Worm (Caenorhabditis elegans) whole organism, mixed stage, embryonic: ENCODE results near the gene F08C6.5.

Experiments used
- cnd-1 ChIP-seq: fragments of 200-800 bp; sonication (Bioruptor generic); optimal IDR thresholded peaks from 2 replicates; lab custom pipeline; 2018; ENCODE audit warnings: mild to moderate bottlenecking, missing genetic modification characterization, missing compliant biosample characterization
- elt-1 ChIP-seq: sonication (generic microtip); optimal IDR thresholded peaks from 2 replicates; lab custom pipeline; 2017; ENCODE audit warnings: missing genetic modification characterization, mild to moderate bottlenecking, missing compliant biosample characterization, antibody characterized with exemption, moderate library complexity, borderline replicate concordance; ENCODE audit not compliant: insufficient read depth
- lin-13 ChIP-seq: fragments of 150-350 bp; optimal IDR thresholded peaks from 2 replicates; lab custom pipeline; 2014; ENCODE audit warnings: missing biosample characterization, missing genetic modification characterization
- lin-32 ChIP-seq: fragments of 200-800 bp; sonication (Bioruptor generic); optimal IDR thresholded peaks from 2 replicates; lab custom pipeline; 2018; ENCODE audit warnings: mild to moderate bottlenecking, missing genetic modification characterization, missing compliant biosample characterization
- mab-5 ChIP-seq: fragments of 150-350 bp; optimal IDR thresholded peaks from 2 replicates; lab custom pipeline; 2014; ENCODE audit warnings: missing biosample characterization, missing genetic modification characterization
- mep-1 ChIP-seq: fragments of 150-350 bp; optimal IDR thresholded peaks from 2 replicates; lab custom pipeline; 2017; ENCODE audit warnings: missing biosample characterization, missing genetic modification reagents, missing genetic modification characterization, inconsistent platforms
- mls-2 ChIP-seq: sonication (generic microtip); optimal IDR thresholded peaks from 2 replicates; lab custom pipeline; 2016; ENCODE audit warnings: mild to moderate bottlenecking, missing genetic modification characterization, moderate library complexity, missing compliant biosample characterization
- nhr-12 ChIP-seq: fragments of 150-350 bp; optimal IDR thresholded peaks from 2 replicates; lab custom pipeline; 2014; ENCODE audit warnings: missing biosample characterization, missing genetic modification characterization
- nhr-237 ChIP-seq: fragments of 150-350 bp; optimal IDR thresholded peaks from 2 replicates; lab custom pipeline; 2014; ENCODE audit warnings: missing biosample characterization, missing genetic modification characterization
- nhr-28 ChIP-seq: fragments of 150-350 bp; optimal IDR thresholded peaks from 2 replicates; lab custom pipeline; 2014; ENCODE audit warnings: missing biosample characterization, missing genetic modification characterization
- nhr-76 ChIP-seq: sonication (generic microtip); optimal IDR thresholded peaks from 2 replicates; lab custom pipeline; 2017; ENCODE audit warnings: missing biosample characterization, missing genetic modification characterization
- sptf-1 ChIP-seq: sonication (generic microtip); optimal IDR thresholded peaks from 2 replicates; lab custom pipeline; 2017; ENCODE audit warnings: mild to moderate bottlenecking, missing genetic modification characterization, moderate library complexity, missing compliant biosample characterization
- unc-62 ChIP-seq: fragments of 150-350 bp; optimal IDR thresholded peaks from 2 replicates; lab custom pipeline; 2014; ENCODE audit warnings: missing biosample characterization, missing genetic modification reagents, missing genetic modification characterization
- ztf-11 ChIP-seq: fragments of 150-350 bp; optimal IDR thresholded peaks from 2 replicates; lab custom pipeline; 2014; ENCODE audit warnings: missing biosample characterization, missing genetic modification characterization

- TF ChIP-seq sptf-1 (tag; lab: Kevin White, UChicago) = no peak
- no peak for TF ChIP-seq elt-1 (tag; lab: Kevin White, UChicago)
- no peak for TF ChIP-seq nhr-237 (tag; lab: Kevin White, UChicago)
- no peak for TF ChIP-seq cnd-1 (tag; lab: Kevin White, UChicago)
- no peak for TF ChIP-seq nhr-28 (tag; lab: Kevin White, UChicago)
- TF ChIP-seq mls-2 (tag; lab: Kevin White, UChicago) = no peak
- TF ChIP-seq mab-5 (tag; lab: Kevin White, UChicago) = no peak
- TF ChIP-seq nhr-76 (tag; lab: Kevin White, UChicago) = no peak
- TF ChIP-seq unc-62 (GFP tag; lab: Kevin White, UChicago) = no peak
- no peak for TF ChIP-seq nhr-12 (tag; lab: Kevin White, UChicago)
- no peak for TF ChIP-seq lin-13 (tag; lab: Kevin White, UChicago)
- no peak for TF ChIP-seq ztf-11 (tag; lab: Kevin White, UChicago)
- TF ChIP-seq lin-32 (GFP tag; lab: Kevin White, UChicago) = no peak
- TF ChIP-seq mep-1 = no peak
Measured at ce11 chrX:7536869-7537268, 22.3 kb upstream of the F08C6.5 start.
